Fruit fly (Drosophila melanogaster): ENCODE results near the gene CG15529.

DNA sequence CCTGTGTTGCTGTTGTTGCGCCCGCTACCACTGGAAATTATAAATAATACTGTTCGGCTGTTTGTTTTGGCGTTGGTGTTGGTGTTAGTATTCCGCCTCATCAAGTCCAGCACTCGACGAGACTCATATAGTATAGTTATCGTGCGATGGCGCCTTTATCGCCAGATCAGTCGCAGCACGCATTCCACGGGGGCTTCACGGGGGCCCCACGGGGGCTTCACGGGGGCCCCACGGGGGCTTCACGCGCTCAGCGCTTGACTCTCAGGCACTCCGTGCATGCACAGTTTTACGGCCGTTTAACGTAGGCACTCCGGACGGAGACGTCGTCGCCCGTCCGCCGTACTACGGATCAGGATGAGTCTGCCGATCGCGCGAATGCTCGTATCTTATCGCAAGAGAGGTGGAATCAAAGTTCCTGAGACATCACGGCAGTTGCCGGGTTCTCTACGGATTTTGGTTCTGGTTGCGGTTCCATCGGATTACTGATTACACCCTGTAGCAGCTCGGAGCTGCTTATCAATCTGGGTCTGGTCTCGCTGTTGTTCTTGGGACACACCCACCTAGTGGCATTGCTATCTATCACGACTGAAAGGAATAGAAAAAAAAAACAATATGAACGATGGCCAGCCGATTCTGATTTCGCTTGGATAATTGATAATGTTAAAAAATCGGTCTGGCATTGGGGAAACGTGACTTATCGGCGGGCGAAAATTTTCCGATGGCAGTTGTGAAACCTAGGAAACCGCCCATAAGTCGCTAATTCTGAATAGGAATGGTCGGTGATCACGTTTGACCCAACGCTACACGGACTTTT lies 48.8 kb upstream of the CG15529 start:
- no peak for TF ChIP-seq dmrt93B (GFP tag; optimal IDR thresholded peaks at IDR 0.05)
- TF ChIP-seq CrebA (GFP tag; optimal IDR thresholded peaks at IDR 0.05; ENCODE audit: borderline replicate concordance), result no peak
